Worm (Caenorhabditis elegans) whole organism, L3 larva: ENCODE measurements around the gene str-155.

Source experiments
- aly-2 ChIP-seq: fragments of 150-350 bp; optimal IDR thresholded peaks from 2 replicates; lab custom pipeline; 2014; ENCODE audit warnings: missing biosample characterization, missing genetic modification characterization
- fkh-10 ChIP-seq: sonication (generic microtip); optimal IDR thresholded peaks from 2 replicates; lab custom pipeline; 2017; ENCODE audit warnings: missing biosample characterization, missing genetic modification reagents, missing genetic modification characterization
- fos-1 ChIP-seq: fragments of 150-350 bp; optimal IDR thresholded peaks from 2 replicates; lab custom pipeline; 2014; ENCODE audit warnings: missing biosample characterization, missing genetic modification characterization
- nfya-1 ChIP-seq: sonication (generic microtip); optimal IDR thresholded peaks from 2 replicates; lab custom pipeline; 2017; ENCODE audit warnings: missing genetic modification characterization, mild to moderate bottlenecking, missing compliant biosample characterization, antibody characterized with exemption, moderate library complexity; ENCODE audit not compliant: insufficient read depth
- nhr-11 ChIP-seq: fragments of 150-350 bp; optimal IDR thresholded peaks from 2 replicates; lab custom pipeline; 2014; ENCODE audit warnings: missing biosample characterization, missing genetic modification characterization
- nhr-67 ChIP-seq: fragments of 150-350 bp; optimal IDR thresholded peaks from 2 replicates; lab custom pipeline; 2014; ENCODE audit warnings: missing biosample characterization, missing genetic modification characterization
- unc-39 ChIP-seq: sonication (generic microtip); optimal IDR thresholded peaks from 4 replicates; lab custom pipeline; 2017; ENCODE audit warnings: missing biosample characterization, missing genetic modification characterization
- unc-62 ChIP-seq: fragments of 150-350 bp; sonication (generic microtip); optimal IDR thresholded peaks from 4 replicates; lab custom pipeline; 2014; ENCODE audit warnings: missing biosample characterization, missing genetic modification reagents, missing genetic modification characterization
- ztf-4 ChIP-seq: fragments of 150-350 bp; optimal IDR thresholded peaks from 2 replicates; lab custom pipeline; 2014; ENCODE audit warnings: missing biosample characterization, missing genetic modification characterization

DNA sequence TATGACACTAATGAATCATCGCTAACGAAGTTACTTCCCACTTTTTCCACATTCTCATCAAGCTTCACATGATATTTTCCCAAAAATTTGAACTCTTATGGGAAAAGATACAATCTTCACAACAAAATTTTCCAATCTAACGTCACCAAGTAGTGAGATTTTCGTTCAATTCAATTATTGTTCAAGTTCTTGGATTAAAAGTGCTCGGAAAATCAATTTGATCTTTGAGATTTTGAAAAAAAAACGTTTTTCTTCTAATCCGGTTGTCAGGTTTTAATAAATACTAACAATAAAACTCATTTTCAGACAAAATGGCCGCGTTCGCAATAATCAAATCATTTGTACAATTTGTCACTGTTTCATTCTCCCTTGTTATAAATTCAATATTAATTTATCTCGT is 18.3 kb downstream of the str-155 start, which contains the start of gene str-153:
- TF ChIP-seq aly-2 (tag; lab: Kevin White, UChicago) (no peak), nhr-67 (tag; lab: Kevin White, UChicago) (no peak), unc-39 (tag; lab: Kevin White, UChicago) (no peak), unc-62 (no peak), fos-1 (tag; lab: Kevin White, UChicago) (no peak), nfya-1 (tag; lab: Kevin White, UChicago) (no peak), nhr-11 (tag; lab: Kevin White, UChicago) (no peak), ztf-4 (tag; lab: Kevin White, UChicago) (no peak), fkh-10 (GFP tag; lab: Kevin White, UChicago) (no peak)
